Worm (Caenorhabditis elegans) whole organism, L2 larva: ENCODE data around the gene nlp-31.

Experiments
- F13H6.1 ChIP-seq: sonication (generic microtip); optimal IDR thresholded peaks from 2 replicates; lab custom pipeline; 2016; ENCODE audit warnings: missing genetic modification characterization, missing compliant biosample characterization
- R02D3.7 ChIP-seq: fragments of 150-350 bp; optimal IDR thresholded peaks from 2 replicates; lab custom pipeline; 2014; ENCODE audit warnings: missing biosample characterization, missing genetic modification characterization
- aly-2 ChIP-seq: fragments of 150-350 bp; optimal IDR thresholded peaks from 2 replicates; lab custom pipeline; 2014; ENCODE audit warnings: missing biosample characterization, missing genetic modification characterization
- ceh-16 ChIP-seq: fragments of 150-350 bp; optimal IDR thresholded peaks from 2 replicates; lab custom pipeline; 2014; ENCODE audit warnings: missing biosample characterization, missing genetic modification characterization
- elt-1 ChIP-seq: fragments of 150-350 bp; optimal IDR thresholded peaks from 2 replicates; lab custom pipeline; 2014; ENCODE audit warnings: missing biosample characterization, missing genetic modification characterization
- elt-3 ChIP-seq: sonication (generic microtip); optimal IDR thresholded peaks from 2 replicates; lab custom pipeline; 2017; ENCODE audit warnings: missing biosample characterization, missing genetic modification characterization
- lin-39 ChIP-seq: fragments of 150-350 bp; optimal IDR thresholded peaks from 2 replicates; lab custom pipeline; 2014; ENCODE audit warnings: missing biosample characterization, missing genetic modification reagents, missing genetic modification characterization
- lsy-2 ChIP-seq, 2 experiments: fragments of 150-350 bp in 1 of 2; sonication (generic microtip) in 1 of 2; optimal IDR thresholded peaks; 2 replicates each; lab custom pipeline; 2014 to 2017; ENCODE audit warnings: missing biosample characterization in 2 of 2, missing genetic modification characterization in 2 of 2
- mdl-1 ChIP-seq, 2 experiments: fragments of 150-350 bp in 1 of 2; sonication (generic microtip) in 1 of 2; optimal IDR thresholded peaks; 2 replicates each; lab custom pipeline; 2017; ENCODE audit warnings: missing biosample characterization in 2 of 2, missing genetic modification characterization in 2 of 2
- nhr-10 ChIP-seq: sonication (generic microtip); optimal IDR thresholded peaks from 2 replicates; lab custom pipeline; 2017; ENCODE audit warnings: missing biosample characterization, missing genetic modification characterization
- nhr-237 ChIP-seq: fragments of 150-350 bp; optimal IDR thresholded peaks from 2 replicates; lab custom pipeline; 2014; ENCODE audit warnings: missing biosample characterization, missing genetic modification characterization
- unc-39 ChIP-seq: fragments of 150-350 bp; optimal IDR thresholded peaks from 2 replicates; lab custom pipeline; 2014; ENCODE audit warnings: missing biosample characterization, missing genetic modification characterization
- unc-62 ChIP-seq: fragments of 150-350 bp; optimal IDR thresholded peaks from 2 replicates; lab custom pipeline; 2014; ENCODE audit warnings: missing biosample characterization, missing genetic modification reagents, missing genetic modification characterization
- ztf-11 ChIP-seq: sonication (generic microtip); optimal IDR thresholded peaks from 2 replicates; lab custom pipeline; 2017; ENCODE audit warnings: missing biosample characterization, missing genetic modification characterization

DNA sequence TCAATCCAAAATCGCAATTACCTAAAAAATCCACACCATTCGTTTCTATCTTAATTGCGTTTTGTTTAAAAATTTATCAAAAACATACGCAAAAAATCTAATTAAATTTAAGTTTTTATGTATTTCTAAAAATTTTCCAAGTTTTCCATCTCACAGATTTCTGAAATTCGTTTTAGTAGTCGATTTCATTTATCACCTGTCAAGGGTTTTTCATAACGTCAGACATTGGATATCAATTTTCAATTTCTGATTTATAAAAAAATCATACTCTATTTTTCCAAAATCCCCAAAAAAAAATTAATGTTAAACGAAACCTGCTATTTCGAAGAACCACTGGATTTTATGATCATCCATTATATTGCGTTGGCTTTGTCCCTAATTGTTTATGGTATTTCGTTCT is 30.3 kb downstream of the nlp-31 start, which contains the start of gene srh-4:
- TF ChIP-seq nhr-10 (tag; lab: Kevin White, UChicago): no peak
- TF ChIP-seq unc-62 (GFP tag; lab: Kevin White, UChicago): no peak
- no peak for TF ChIP-seq elt-3 (tag; lab: Kevin White, UChicago)
- no peak for TF ChIP-seq aly-2
- TF ChIP-seq unc-39 (tag; lab: Kevin White, UChicago): no peak
- no peak for TF ChIP-seq elt-1 (tag; lab: Kevin White, UChicago)
- TF ChIP-seq lin-39 (tag; lab: Kevin White, UChicago): no peak
- no peak for TF ChIP-seq R02D3.7
- TF ChIP-seq nhr-237 (tag; lab: Kevin White, UChicago): no peak
- TF ChIP-seq F13H6.1 (tag; lab: Kevin White, UChicago): no peak
- TF ChIP-seq ceh-16 (tag; lab: Kevin White, UChicago): no peak
- no peak for TF ChIP-seq lsy-2 (tag; optimal IDR thresholded peaks at IDR 0.05; lab: Kevin White, UChicago)
- no peak for TF ChIP-seq ztf-11 (tag; lab: Kevin White, UChicago)
- no peak for TF ChIP-seq mdl-1 (tag; optimal IDR thresholded peaks at IDR 0.05; lab: Kevin White, UChicago)
